Fruit fly (Drosophila melanogaster): ENCODE data around the gene CG3618.

The CG3618 gene

DNA sequence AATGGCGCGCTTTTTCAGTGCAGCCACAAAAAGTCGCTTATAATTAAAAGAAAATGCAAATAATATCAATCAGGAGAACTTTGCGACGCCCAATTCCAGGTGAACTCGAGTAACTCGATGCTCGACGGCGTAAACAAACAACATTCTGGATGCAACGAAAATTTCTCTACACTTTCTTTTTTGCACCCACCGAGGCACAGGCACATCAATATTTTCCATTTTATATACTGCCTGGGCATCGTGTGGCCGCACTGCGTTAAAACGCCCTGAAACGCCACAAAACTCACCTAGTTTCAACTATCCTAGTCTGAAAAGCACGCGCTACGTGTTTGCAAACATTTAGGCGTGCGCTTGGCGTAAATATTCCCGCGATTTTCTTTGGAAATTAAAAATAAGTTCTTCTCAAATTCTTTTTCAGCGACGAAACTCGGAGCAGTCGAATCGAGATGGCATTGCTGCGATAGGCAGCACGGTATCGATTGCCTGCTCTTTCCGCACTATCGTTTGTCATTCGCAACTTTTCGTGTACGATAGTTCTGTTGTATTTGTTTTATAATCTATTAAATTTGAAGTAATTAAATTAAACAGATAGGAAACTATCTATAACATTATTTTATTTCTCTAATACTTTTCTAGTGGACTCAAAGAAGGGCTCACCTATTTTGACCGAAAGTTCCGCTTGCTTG, 30.0 kb downstream of the CG3618 start, which contains the start of gene Pcif1 (continued):
- peak; percentile 81 for TF ChIP-seq pzg (GFP tag; optimal IDR thresholded peaks at IDR 0.05)
- TF ChIP-seq CG10462 (GFP tag; optimal IDR thresholded peaks at IDR 0.05): no peak
- no peak for TF ChIP-seq hth (optimal IDR thresholded peaks at IDR 0.05)
- peak; percentile 61 for TF ChIP-seq CG12659 (GFP tag; optimal IDR thresholded peaks at IDR 0.05)
- TF ChIP-seq TFAM (GFP tag; optimal IDR thresholded peaks at IDR 0.05): no peak
- no peak for TF ChIP-seq CG30403 (GFP tag; optimal IDR thresholded peaks at IDR 0.05)
- no peak for TF ChIP-seq Fer1 (GFP tag; optimal IDR thresholded peaks at IDR 0.05)
- no peak for TF ChIP-seq CG11723 (GFP tag; optimal IDR thresholded peaks at IDR 0.05)
- TF ChIP-seq fd3F (GFP tag; optimal IDR thresholded peaks at IDR 0.05): no peak
- no peak for TF ChIP-seq Trl (optimal IDR thresholded peaks at IDR 0.05)
- no peak for TF ChIP-seq Trl (GFP tag; optimal IDR thresholded peaks at IDR 0.05)
- no peak for TF ChIP-seq ttk (GFP tag; IDR thresholded peaks at IDR 0.05)
- peak; percentile 97 for TF ChIP-seq Dref (GFP tag; IDR thresholded peaks at IDR 0.05)
- TF ChIP-seq Mes4 (GFP tag; optimal IDR thresholded peaks at IDR 0.05): no peak
- TF ChIP-seq CG13287 (GFP tag; IDR thresholded peaks at IDR 0.05; ENCODE audit: partially characterized antibody): peak; percentile 99
- TF ChIP-seq nerfin-2 (GFP tag; IDR thresholded peaks at IDR 0.05; ENCODE audit: partially characterized antibody): peak; percentile 98
- TF ChIP-seq ac (GFP tag; optimal IDR thresholded peaks at IDR 0.05): no peak
- no peak for TF ChIP-seq Chrac-16 (GFP tag; optimal IDR thresholded peaks at IDR 0.05)
- no peak for TF ChIP-seq CG12769 (tag; optimal IDR thresholded peaks at IDR 0.05)
- TF ChIP-seq CG6689 (GFP tag; IDR thresholded peaks at IDR 0.05): no peak
- TF ChIP-seq gsb-n (tag; optimal IDR thresholded peaks at IDR 0.05): no peak
- peak; percentile 51 for TF ChIP-seq CG15601 (tag; optimal IDR thresholded peaks at IDR 0.05)
- no peak for TF ChIP-seq CrebB (tag; optimal IDR thresholded peaks at IDR 0.05)
- no peak for TF ChIP-seq slou (GFP tag; optimal IDR thresholded peaks at IDR 0.05)
- peak; percentile 65 for TF ChIP-seq CG1603 (tag; optimal IDR thresholded peaks at IDR 0.05)
- TF ChIP-seq CG6254 (GFP tag; optimal IDR thresholded peaks at IDR 0.05): no peak
- TF ChIP-seq CG13624 (GFP tag; optimal IDR thresholded peaks at IDR 0.05): no peak
- TF ChIP-seq CG8944 (GFP tag; optimal IDR thresholded peaks at IDR 0.05): no peak
- TF ChIP-seq YL-1 (GFP tag; optimal IDR thresholded peaks at IDR 0.05): peak; percentile 62
- TF ChIP-seq Hr3 (GFP tag; optimal IDR thresholded peaks at IDR 0.05): no peak
- TF ChIP-seq nmo (GFP tag; optimal IDR thresholded peaks at IDR 0.05): peak; percentile 47
- TF ChIP-seq Scr (GFP tag; IDR thresholded peaks at IDR 0.05; ENCODE audit: partially characterized antibody): peak; percentile 99
- peak; percentile 18 for TF ChIP-seq CoRest (tag; optimal IDR thresholded peaks at IDR 0.05)
- peak; percentile 20; the same call in 1 of the 2 replicates for TF ChIP-seq vvl (GFP tag; IDR thresholded peaks at IDR 0.05)
- TF ChIP-seq Pdp1 (GFP tag; optimal IDR thresholded peaks at IDR 0.05): peak in 1 of 2 experiments; percentile 81
- peak; percentile 6 for TF ChIP-seq CG13296 (GFP tag; optimal IDR thresholded peaks at IDR 0.05)
- peak; percentile 90 for TF ChIP-seq MESR4 (GFP tag; optimal IDR thresholded peaks at IDR 0.05)
- TF ChIP-seq Eip74EF (GFP tag; optimal IDR thresholded peaks at IDR 0.05): no peak
- TF ChIP-seq CG18764 (GFP tag; optimal IDR thresholded peaks at IDR 0.05): no peak
- 0 out of 2 replicates have a peak, but pooled peaks have one; percentile 31 for TF ChIP-seq cas (GFP tag; IDR thresholded peaks at IDR 0.05)
- TF ChIP-seq wor (GFP tag; IDR thresholded peaks at IDR 0.05): no peak
- TF ChIP-seq repo (GFP tag; optimal IDR thresholded peaks at IDR 0.05): no peak
- TF ChIP-seq CG17385 (GFP tag; optimal IDR thresholded peaks at IDR 0.05): no peak
- TF ChIP-seq fu2 (GFP tag; optimal IDR thresholded peaks at IDR 0.05): no peak
- no peak for TF ChIP-seq CG11695 (GFP tag; IDR thresholded peaks at IDR 0.05)
- TF ChIP-seq bsh (GFP tag; optimal IDR thresholded peaks at IDR 0.05): no peak
- TF ChIP-seq CG13123 (GFP tag; optimal IDR thresholded peaks at IDR 0.05): no peak
- peak; percentile 75 for TF ChIP-seq CG15514 (GFP tag; optimal IDR thresholded peaks at IDR 0.05)
- TF ChIP-seq CG32767 (GFP tag; IDR thresholded peaks at IDR 0.05): peak; percentile 63
- TF ChIP-seq MBD-R2 (GFP tag; IDR thresholded peaks at IDR 0.05): peak; percentile 66

All from whole organism, embryonic.